Worm (Caenorhabditis elegans) whole organism, L1 larva: ENCODE measurements around the gene Y46B2A.3.

Experiments used
- fkh-10 ChIP-seq: sonication (generic microtip); optimal IDR thresholded peaks from 2 replicates; lab custom pipeline; 2017; ENCODE audit warnings: missing biosample characterization, missing genetic modification reagents, missing genetic modification characterization
- lsy-2 ChIP-seq, 2 experiments: fragments of 150-350 bp; optimal IDR thresholded peaks; 2 replicates each; lab custom pipeline; 2014; ENCODE audit warnings: missing biosample characterization in 2 of 2, missing genetic modification characterization in 2 of 2
- sptf-1 ChIP-seq: fragments of 150-350 bp; optimal IDR thresholded peaks from 2 replicates; lab custom pipeline; 2014; ENCODE audit warnings: missing biosample characterization, missing genetic modification characterization

DNA sequence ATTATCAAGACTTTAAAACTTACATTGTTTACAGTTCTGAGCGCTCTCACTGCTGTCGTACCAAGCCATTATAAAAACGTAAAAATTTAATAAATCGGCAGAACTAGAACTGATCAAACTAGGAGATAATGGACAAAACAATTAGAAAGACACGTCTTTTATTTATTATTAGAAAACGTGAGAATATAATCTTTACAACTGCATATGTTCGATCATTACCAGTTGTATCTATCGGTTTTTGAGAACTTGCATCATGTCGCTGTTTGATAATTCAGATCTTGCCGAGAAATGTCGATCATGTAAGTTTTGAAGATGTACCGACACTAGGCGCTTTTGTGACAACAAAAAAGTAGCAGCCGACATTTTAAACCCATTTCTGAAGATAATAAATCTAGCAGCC, 21.1 kb downstream of the Y46B2A.3 start, which contains the start of gene F28A10.7:
- TF ChIP-seq fkh-10 (no peak), sptf-1 (tag; lab: Kevin White, UChicago) (no peak), lsy-2 (tag; optimal IDR thresholded peaks at IDR 0.05; lab: Kevin White, UChicago) (no peak)
